Worm (Caenorhabditis elegans) whole organism, L3 larva: ENCODE measurements around the gene C34B4.4.

ENCODE experiments used
- ama-1 ChIP-seq: fragments of 150-350 bp; optimal IDR thresholded peaks from 2 replicates; lab custom pipeline; 2018
- ceh-82 ChIP-seq: fragments of 150-350 bp; optimal IDR thresholded peaks from 2 replicates; lab custom pipeline; 2014; ENCODE audit warnings: missing biosample characterization, missing genetic modification characterization
- daf-12 ChIP-seq: fragments of 150-350 bp; optimal IDR thresholded peaks from 2 replicates; lab custom pipeline; 2014; ENCODE audit warnings: missing biosample characterization, missing genetic modification reagents, missing genetic modification characterization
- fos-1 ChIP-seq: fragments of 150-350 bp; optimal IDR thresholded peaks from 2 replicates; lab custom pipeline; 2014; ENCODE audit warnings: missing biosample characterization, missing genetic modification characterization
- lin-39 ChIP-seq: fragments of 150-350 bp; optimal IDR thresholded peaks from 2 replicates; lab custom pipeline; 2018; ENCODE audit warnings: missing biosample characterization, missing genetic modification reagents, missing genetic modification characterization
- nhr-237 ChIP-seq: fragments of 150-350 bp; optimal IDR thresholded peaks from 2 replicates; lab custom pipeline; 2014; ENCODE audit warnings: missing biosample characterization, missing genetic modification characterization
- nhr-25 ChIP-seq: sonication (generic microtip); optimal IDR thresholded peaks from 2 replicates; lab custom pipeline; 2017; ENCODE audit warnings: missing biosample characterization, missing genetic modification characterization
- nhr-76 ChIP-seq: fragments of 150-350 bp; sonication (generic microtip); optimal IDR thresholded peaks from 5 replicates; lab custom pipeline; 2014; ENCODE audit warnings: missing biosample characterization, missing genetic modification characterization
- nhr-77 ChIP-seq: fragments of 150-350 bp; optimal IDR thresholded peaks from 2 replicates; lab custom pipeline; 2014; ENCODE audit warnings: missing biosample characterization, missing genetic modification characterization
- pha-4 ChIP-seq: fragments of 150-350 bp; optimal IDR thresholded peaks from 2 replicates; lab custom pipeline; 2014; ENCODE audit warnings: missing biosample characterization, missing genetic modification reagents, missing genetic modification characterization
- sea-2 ChIP-seq: fragments of 150-350 bp; sonication (generic microtip); optimal IDR thresholded peaks from 4 replicates; lab custom pipeline; 2014; ENCODE audit warnings: missing biosample characterization, missing genetic modification reagents, missing genetic modification characterization
- snpc-4 ChIP-seq: fragments of 150-350 bp; optimal IDR thresholded peaks from 2 replicates; lab custom pipeline; 2014; ENCODE audit warnings: missing biosample characterization, missing genetic modification characterization
- unc-62 ChIP-seq: fragments of 150-350 bp; sonication (generic microtip); optimal IDR thresholded peaks from 4 replicates; lab custom pipeline; 2014; ENCODE audit warnings: missing biosample characterization, missing genetic modification reagents, missing genetic modification characterization
- ztf-4 ChIP-seq: fragments of 150-350 bp; optimal IDR thresholded peaks from 2 replicates; lab custom pipeline; 2014; ENCODE audit warnings: missing biosample characterization, missing genetic modification characterization

- TF ChIP-seq ceh-82 (no peak), lin-39 (tag; lab: Kevin White, UChicago) (no peak), nhr-76 (no peak), nhr-77 (no peak), nhr-25 (tag; lab: Kevin White, UChicago) (no peak), ama-1 (lab: Kevin White, UChicago) (no peak), daf-12 (no peak), sea-2 (GFP tag; lab: Kevin White, UChicago) (no peak), pha-4 (tag; lab: Kevin White, UChicago) (no peak), nhr-237 (no peak), fos-1 (tag; lab: Kevin White, UChicago) (no peak), unc-62 (GFP tag; lab: Kevin White, UChicago) (no peak), ztf-4 (no peak), snpc-4 (tag; lab: Kevin White, UChicago) (no peak)
These were observed 28.4 kb upstream of the C34B4.4 start, which contains the start of gene F42E8.1 for ce11 chrV:13061836-13062235.
